Fruit fly (Drosophila melanogaster) S2 (cell line): ENCODE data around the gene mRpL46.

Source experiments
- CG8478 ChIP-seq: fragments of >200 bp; optimal IDR thresholded peaks from 2 replicates; lab custom pipeline; 2018
- CTCF ChIP-seq, 2 experiments: fragments of >200 bp; optimal IDR thresholded peaks; 2 replicates each; lab custom pipeline; 2018

DNA sequence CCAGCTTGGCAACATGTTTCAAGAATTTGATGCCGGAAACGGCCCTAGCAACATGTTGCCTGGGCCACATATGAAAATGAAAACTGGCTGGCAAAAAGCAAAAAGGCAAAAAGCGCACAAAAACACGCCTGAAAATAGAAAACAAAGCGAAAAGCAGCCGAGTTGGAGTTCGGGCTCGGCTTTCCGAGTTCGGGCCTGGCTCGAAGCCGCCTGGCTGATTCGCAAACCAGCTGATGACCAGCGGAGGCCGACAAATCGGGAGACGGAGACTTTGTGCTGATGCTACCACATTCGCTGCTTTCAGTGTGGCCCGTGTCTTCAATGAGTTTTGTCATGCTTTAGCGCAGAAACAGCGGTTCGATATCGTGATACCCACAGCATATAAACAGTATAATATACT is 33.0 kb downstream of the mRpL46 start, which contains the start of gene GV1:
- TF ChIP-seq CG8478 (no peak), CTCF (optimal IDR thresholded peaks at IDR 0.05; lab: Kevin White, UChicago) (no peak)
